Fruit fly (Drosophila melanogaster): ENCODE data around the gene MCU.

MCU gene

DNA sequence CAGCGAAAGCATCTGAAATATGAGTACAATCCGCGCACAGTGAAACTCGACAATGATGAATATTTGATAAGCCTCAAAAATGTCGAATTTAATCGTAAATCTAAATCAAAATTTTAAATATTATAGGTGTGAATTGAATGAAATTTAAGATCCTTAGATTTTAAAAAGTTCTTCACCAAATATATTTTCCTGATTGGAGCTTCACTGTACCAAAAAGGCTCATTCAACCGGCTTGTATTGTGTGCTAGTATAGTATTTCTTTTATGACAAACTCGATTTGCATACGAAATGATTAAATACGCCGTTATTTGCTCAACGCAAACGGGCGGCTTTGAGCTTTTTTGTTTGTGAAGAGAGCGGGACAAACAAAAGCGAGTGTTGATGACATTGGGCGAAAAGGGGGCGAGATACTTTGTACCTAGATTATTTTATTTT is 2.4 kb downstream of the MCU start (continued):
- peak; percentile 41 for TF ChIP-seq CG4318 (GFP tag; optimal IDR thresholded peaks at IDR 0.05)
- peak; percentile 93 for TF ChIP-seq svp (GFP tag)
- peak; percentile 37 for TF ChIP-seq CG16779 (tag; optimal IDR thresholded peaks at IDR 0.05)
- peak; percentile 21 for TF ChIP-seq CG11762 (GFP tag; optimal IDR thresholded peaks at IDR 0.05; ENCODE audit: insufficient read depth)
- peak; percentile 4 for TF ChIP-seq Blimp-1 (GFP tag; optimal IDR thresholded peaks at IDR 0.05)
- TF ChIP-seq OdsH (GFP tag; optimal IDR thresholded peaks at IDR 0.05): peak; percentile 77
- TF ChIP-seq CG11902 (GFP tag; optimal IDR thresholded peaks at IDR 0.05): peak; percentile 52
- TF ChIP-seq lz (GFP tag; optimal IDR thresholded peaks at IDR 0.05): peak; percentile 84
- TF ChIP-seq Eip93F (GFP tag; optimal IDR thresholded peaks at IDR 0.05): peak; percentile 9
- peak; percentile 75 for TF ChIP-seq CG8119 (GFP tag; IDR thresholded peaks at IDR 0.05)
- TF ChIP-seq CG9139 (GFP tag; optimal IDR thresholded peaks at IDR 0.05): no peak
- peak; percentile 20 for TF ChIP-seq CG10669 (GFP tag; optimal IDR thresholded peaks at IDR 0.05)
- peak; percentile 92 for TF ChIP-seq Eip78C (GFP tag)
- TF ChIP-seq CG6854 (GFP tag; optimal IDR thresholded peaks at IDR 0.05): peak; percentile 33
- peak; percentile 79 for TF ChIP-seq CG8632 (GFP tag; optimal IDR thresholded peaks at IDR 0.05)
- no peak for TF ChIP-seq fd59A (GFP tag; optimal IDR thresholded peaks at IDR 0.05)
- peak; percentile 73 for TF ChIP-seq achi (GFP tag; optimal IDR thresholded peaks at IDR 0.05)
- TF ChIP-seq CG10631 (GFP tag; optimal IDR thresholded peaks at IDR 0.05): peak; percentile 67
- peak; percentile 72 for TF ChIP-seq CG32006 (GFP tag; optimal IDR thresholded peaks at IDR 0.05)
- TF ChIP-seq acj6 (GFP tag; optimal IDR thresholded peaks at IDR 0.05): peak; percentile 84
- TF ChIP-seq dsx (GFP tag; optimal IDR thresholded peaks at IDR 0.05; ENCODE audit: poor library complexity, severe bottlenecking): no peak
- peak; percentile 76 for TF ChIP-seq pdm3 (GFP tag; optimal IDR thresholded peaks at IDR 0.05)
- TF ChIP-seq fd85E (GFP tag; optimal IDR thresholded peaks at IDR 0.05): peak; percentile 16
- TF ChIP-seq Ets21C (GFP tag; optimal IDR thresholded peaks at IDR 0.05): peak; percentile 77
- TF ChIP-seq CG15336 (GFP tag; IDR thresholded peaks at IDR 0.05): peak; percentile 78
- peak; percentile 77 for TF ChIP-seq Sox102F (GFP tag; optimal IDR thresholded peaks at IDR 0.05)

dm6 chr3L:6554056-6554739 is 3.7 kb downstream of the MCU start:
- TF ChIP-seq spab (GFP tag; optimal IDR thresholded peaks at IDR 0.05) (no peak), CG9139 (GFP tag; optimal IDR thresholded peaks at IDR 0.05) (no peak), Sox102F (GFP tag; optimal IDR thresholded peaks at IDR 0.05) (peak; percentile 21), CG32006 (GFP tag; optimal IDR thresholded peaks at IDR 0.05) (peak; percentile 5), fkh (GFP tag; optimal IDR thresholded peaks at IDR 0.05) (no peak), CG11902 (GFP tag; optimal IDR thresholded peaks at IDR 0.05) (no peak), CG8632 (GFP tag; optimal IDR thresholded peaks at IDR 0.05) (no peak), dac (GFP tag; optimal IDR thresholded peaks at IDR 0.05) (no peak), CG6163 (GFP tag; IDR thresholded peaks at IDR 0.05) (no peak), lz (GFP tag; optimal IDR thresholded peaks at IDR 0.05) (no peak), CG6276 (GFP tag; optimal IDR thresholded peaks at IDR 0.05) (no peak), Ets96B (tag; optimal IDR thresholded peaks at IDR 0.05) (no peak), Gug (GFP tag; IDR thresholded peaks at IDR 0.05) (no peak), CG11762 (GFP tag; optimal IDR thresholded peaks at IDR 0.05; ENCODE audit: insufficient read depth) (no peak), net (GFP tag; optimal IDR thresholded peaks at IDR 0.05) (no peak), salr (GFP tag; optimal IDR thresholded peaks at IDR 0.05) (no peak), Eip78C (GFP tag) (no peak), fd59A (GFP tag; optimal IDR thresholded peaks at IDR 0.05) (no peak), Hr39 (GFP tag; optimal IDR thresholded peaks at IDR 0.05) (peak; percentile 19), vri (GFP tag; optimal IDR thresholded peaks at IDR 0.05) (no peak), CG8319 (GFP tag; optimal IDR thresholded peaks at IDR 0.05) (no peak), Smox (GFP tag; optimal IDR thresholded peaks at IDR 0.05) (no peak), Sox15 (GFP tag; optimal IDR thresholded peaks at IDR 0.05) (no peak), Met (GFP tag; optimal IDR thresholded peaks at IDR 0.05) (peak; percentile 24), Eip75B (GFP tag; optimal IDR thresholded peaks at IDR 0.05) (no peak), CG31627 (GFP tag; optimal IDR thresholded peaks at IDR 0.05) (peak; percentile 28), cyc (GFP tag; optimal IDR thresholded peaks at IDR 0.05) (peak; percentile 3), CG16779 (tag; optimal IDR thresholded peaks at IDR 0.05) (no peak), CG7368 (GFP tag; optimal IDR thresholded peaks at IDR 0.05) (no peak), topi (GFP tag; optimal IDR thresholded peaks at IDR 0.05) (peak; percentile 6), pdm3 (GFP tag; optimal IDR thresholded peaks at IDR 0.05) (peak; percentile 5), acj6 (GFP tag; optimal IDR thresholded peaks at IDR 0.05) (no peak), CG4318 (GFP tag; optimal IDR thresholded peaks at IDR 0.05) (no peak), svp (GFP tag) (peak; percentile 63), Lpt (GFP tag; optimal IDR thresholded peaks at IDR 0.05) (no peak), CG34406 (GFP tag; optimal IDR thresholded peaks at IDR 0.05) (no peak)
